Worm (Caenorhabditis elegans): Measurements from ENCODE around the gene osm-12.

Gene osm-12

DNA sequence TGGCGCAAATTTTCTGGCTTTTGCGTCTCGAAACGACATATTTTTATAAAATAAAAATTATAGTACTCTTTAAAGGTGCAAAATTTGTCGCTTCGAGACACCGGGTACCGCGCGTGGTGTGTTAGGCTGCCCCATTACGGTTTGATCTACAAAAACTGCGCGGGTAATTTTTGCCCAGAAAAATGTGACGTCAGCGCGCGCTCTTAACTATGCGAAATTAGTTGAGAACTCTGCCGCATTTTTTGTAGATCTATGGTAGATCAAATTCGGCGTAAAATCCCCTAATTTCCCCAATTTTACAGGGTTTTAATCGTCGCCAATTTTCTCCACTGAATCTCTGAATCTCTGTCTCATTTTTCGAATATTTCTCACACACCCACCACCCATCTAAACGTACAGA, 41.9 kb downstream of the osm-12 start, which contains the start of gene Y75B8A.8:
Gene Y75B8A.8, plus strand, starts transcription at position 301 of the 400 bp plus-strand sequence.
- TF ChIP-seq B0310.2 (tag; optimal IDR thresholded peaks at IDR 0.05) (no peak), pes-1 (GFP tag; IDR thresholded peaks at IDR 0.05) (no peak), hnd-1 (tag; optimal IDR thresholded peaks at IDR 0.05) (no peak), ceh-36 (tag; optimal IDR thresholded peaks at IDR 0.05) (no peak), flt-1 (GFP tag; IDR thresholded peaks at IDR 0.05) (no peak), sea-1 (GFP tag; conservative IDR thresholded peaks at IDR 0.05) (no peak), ama-1 (optimal IDR thresholded peaks at IDR 0.05) (no peak), aly-1 (tag; optimal IDR thresholded peaks at IDR 0.05) (no peak), tra-4 (tag; optimal IDR thresholded peaks at IDR 0.05) (no peak), F13C5.2 (tag; optimal IDR thresholded peaks at IDR 0.05) (no peak), hmbx-1 (tag; optimal IDR thresholded peaks at IDR 0.05) (no peak), hmg-4 (GFP tag; optimal IDR thresholded peaks at IDR 0.05) (no peak), tbx-37 (GFP tag; conservative IDR thresholded peaks at IDR 0.05) (no peak), ets-7 (tag; optimal IDR thresholded peaks at IDR 0.05) (no peak), ceh-13 (GFP tag; optimal IDR thresholded peaks at IDR 0.05) (no peak), tbx-11 (GFP tag; IDR thresholded peaks at IDR 0.05) (no peak), scrt-1 (GFP tag; IDR thresholded peaks at IDR 0.05) (no peak)

DNA sequence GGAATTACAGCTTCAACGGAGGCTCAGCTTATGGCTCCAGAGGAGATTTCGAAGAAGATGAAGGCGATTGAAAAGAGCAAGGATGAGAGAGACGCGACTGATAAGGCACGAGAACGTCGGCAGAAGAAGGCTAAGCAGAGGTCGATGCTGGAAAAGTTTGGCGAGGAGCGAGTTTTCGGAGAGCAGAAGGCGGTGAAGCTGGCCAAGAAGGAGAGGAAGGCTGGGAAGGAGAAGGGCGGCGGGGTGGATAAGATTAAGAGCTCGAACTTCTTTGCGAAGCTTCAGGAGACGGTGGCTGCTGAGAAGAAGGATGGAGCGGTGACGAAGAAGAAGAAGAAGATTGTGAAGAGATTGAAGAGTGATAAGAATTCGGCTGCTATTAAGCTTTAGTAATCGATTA, 43.1 kb downstream of the osm-12 start:
- TF ChIP-seq aly-1 (tag; optimal IDR thresholded peaks at IDR 0.05) = no peak
- no peak for TF ChIP-seq tra-4 (tag; optimal IDR thresholded peaks at IDR 0.05)
- TF ChIP-seq scrt-1 (GFP tag; IDR thresholded peaks at IDR 0.05) = 0 out of 2 replicates have a peak, but pooled peaks have one; percentile 26

ce11 chrIII:12157576-12157975, 44.8 kb downstream of the osm-12 start:
- no peak for TF ChIP-seq pes-1 (GFP tag; IDR thresholded peaks at IDR 0.05)
- TF ChIP-seq ets-7 (tag; optimal IDR thresholded peaks at IDR 0.05) = no peak
- no peak for TF ChIP-seq flt-1 (GFP tag; IDR thresholded peaks at IDR 0.05)
- no peak for TF ChIP-seq aly-1 (tag; optimal IDR thresholded peaks at IDR 0.05)
- no peak for TF ChIP-seq tra-4 (tag; optimal IDR thresholded peaks at IDR 0.05)
- no peak for TF ChIP-seq hmg-4 (GFP tag; optimal IDR thresholded peaks at IDR 0.05)
- no peak for TF ChIP-seq hmbx-1 (tag; optimal IDR thresholded peaks at IDR 0.05)
- TF ChIP-seq hnd-1 (tag; optimal IDR thresholded peaks at IDR 0.05) = no peak
- no peak for TF ChIP-seq B0310.2 (tag; optimal IDR thresholded peaks at IDR 0.05)
- TF ChIP-seq ceh-36 (tag; optimal IDR thresholded peaks at IDR 0.05) = no peak
- TF ChIP-seq sea-1 (GFP tag; conservative IDR thresholded peaks at IDR 0.05) = no peak
- no peak for TF ChIP-seq ama-1 (optimal IDR thresholded peaks at IDR 0.05)
- TF ChIP-seq F13C5.2 (tag; optimal IDR thresholded peaks at IDR 0.05) = no peak
- TF ChIP-seq tbx-11 (GFP tag; IDR thresholded peaks at IDR 0.05) = no peak
- no peak for TF ChIP-seq tbx-37 (GFP tag; conservative IDR thresholded peaks at IDR 0.05)
- TF ChIP-seq ceh-13 (GFP tag; optimal IDR thresholded peaks at IDR 0.05) = no peak

ce11 chrIII:12156582-12156981, 45.8 kb downstream of the osm-12 start:
- TF ChIP-seq sea-1 (GFP tag; conservative IDR thresholded peaks at IDR 0.05) = no peak
- no peak for TF ChIP-seq ama-1 (optimal IDR thresholded peaks at IDR 0.05)
- TF ChIP-seq hmbx-1 (tag; optimal IDR thresholded peaks at IDR 0.05) = no peak
- TF ChIP-seq ceh-36 (tag; optimal IDR thresholded peaks at IDR 0.05) = no peak
- TF ChIP-seq ets-7 (tag; optimal IDR thresholded peaks at IDR 0.05) = no peak
- TF ChIP-seq B0310.2 (tag; optimal IDR thresholded peaks at IDR 0.05) = no peak
- no peak for TF ChIP-seq hmg-4 (GFP tag; optimal IDR thresholded peaks at IDR 0.05)
- no peak for TF ChIP-seq flt-1 (GFP tag; IDR thresholded peaks at IDR 0.05)
- no peak for TF ChIP-seq aly-1 (tag; optimal IDR thresholded peaks at IDR 0.05)

DNA sequence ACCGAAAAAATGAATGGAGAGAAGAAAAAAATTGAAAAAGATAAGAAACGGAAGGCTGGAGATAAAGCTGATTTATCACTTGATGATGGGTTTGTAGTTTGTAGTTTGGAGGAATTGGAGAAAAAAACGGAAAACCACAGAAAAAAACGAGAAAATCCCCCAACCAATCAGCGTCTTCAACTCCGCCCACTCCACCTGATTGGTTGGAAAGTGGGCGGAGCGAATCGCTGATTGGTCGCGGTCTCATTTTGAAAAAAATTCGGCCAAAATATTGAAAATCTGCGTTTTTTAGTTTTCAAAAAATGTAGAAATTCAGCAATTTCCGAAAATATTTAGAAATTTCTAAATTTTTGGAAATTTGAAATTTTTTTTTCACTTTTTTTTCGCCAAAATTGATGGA, 46.6 kb downstream of the osm-12 start:
- TF ChIP-seq tbx-11 (GFP tag; IDR thresholded peaks at IDR 0.05) = no peak
- no peak for TF ChIP-seq B0310.2 (tag; optimal IDR thresholded peaks at IDR 0.05)
- TF ChIP-seq ama-1 (optimal IDR thresholded peaks at IDR 0.05) = no peak
- TF ChIP-seq aly-1 (tag; optimal IDR thresholded peaks at IDR 0.05) = no peak
- TF ChIP-seq ceh-13 (GFP tag; optimal IDR thresholded peaks at IDR 0.05) = no peak
- no peak for TF ChIP-seq tbx-37 (GFP tag; conservative IDR thresholded peaks at IDR 0.05)
- no peak for TF ChIP-seq scrt-1 (GFP tag; IDR thresholded peaks at IDR 0.05)
- TF ChIP-seq hmbx-1 (tag; optimal IDR thresholded peaks at IDR 0.05) = no peak
- TF ChIP-seq flt-1 (GFP tag; IDR thresholded peaks at IDR 0.05) = no peak
- no peak for TF ChIP-seq sea-1 (GFP tag; conservative IDR thresholded peaks at IDR 0.05)
- no peak for TF ChIP-seq ets-7 (tag; optimal IDR thresholded peaks at IDR 0.05)
- no peak for TF ChIP-seq pes-1 (GFP tag; IDR thresholded peaks at IDR 0.05)
- no peak for TF ChIP-seq hnd-1 (tag; optimal IDR thresholded peaks at IDR 0.05)

DNA sequence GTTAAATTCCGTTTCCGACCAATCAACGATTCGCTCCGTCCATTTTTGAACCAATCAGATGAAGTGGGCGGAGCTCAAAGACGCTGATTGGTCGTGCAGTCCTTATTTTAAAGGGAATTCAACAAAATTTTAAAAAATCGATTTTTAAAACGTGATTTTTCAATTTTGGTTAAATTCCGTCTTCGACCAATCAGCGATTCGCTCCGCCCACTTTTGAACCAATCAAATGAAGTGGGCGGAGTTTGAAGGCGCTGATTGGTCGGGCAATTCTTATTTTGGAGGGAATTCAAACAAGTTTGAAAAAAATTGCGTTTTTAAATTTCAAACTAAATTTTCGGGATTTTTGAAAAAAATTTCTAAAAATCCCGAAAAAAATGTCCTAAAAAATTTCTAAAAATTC, 48.8 kb downstream of the osm-12 start:
- no peak for TF ChIP-seq hmg-4 (GFP tag; optimal IDR thresholded peaks at IDR 0.05)
- no peak for TF ChIP-seq pes-1 (GFP tag; IDR thresholded peaks at IDR 0.05)
- TF ChIP-seq ama-1 (optimal IDR thresholded peaks at IDR 0.05) = no peak
- TF ChIP-seq scrt-1 (GFP tag; IDR thresholded peaks at IDR 0.05) = no peak
- TF ChIP-seq sea-1 (GFP tag; conservative IDR thresholded peaks at IDR 0.05) = no peak
- TF ChIP-seq hmbx-1 (tag; optimal IDR thresholded peaks at IDR 0.05) = no peak
- TF ChIP-seq tra-4 (tag; optimal IDR thresholded peaks at IDR 0.05) = no peak
- no peak for TF ChIP-seq tbx-37 (GFP tag; conservative IDR thresholded peaks at IDR 0.05)
- no peak for TF ChIP-seq B0310.2 (tag; optimal IDR thresholded peaks at IDR 0.05)
- no peak for TF ChIP-seq tbx-11 (GFP tag; IDR thresholded peaks at IDR 0.05)
- TF ChIP-seq flt-1 (GFP tag; IDR thresholded peaks at IDR 0.05) = no peak
- no peak for TF ChIP-seq ceh-36 (tag; optimal IDR thresholded peaks at IDR 0.05)
- TF ChIP-seq aly-1 (tag; optimal IDR thresholded peaks at IDR 0.05) = no peak

ce11 chrIII:12152599-12152998, 49.7 kb downstream of the osm-12 start, which contains the start of gene Y75B8A.7:
TSS of gene Y75B8A.7 (plus strand) at chrIII:12152899.
- TF ChIP-seq tbx-11 (GFP tag; IDR thresholded peaks at IDR 0.05) (no peak), B0310.2 (tag; optimal IDR thresholded peaks at IDR 0.05) (no peak), pes-1 (GFP tag; IDR thresholded peaks at IDR 0.05) (no peak), ceh-36 (tag; optimal IDR thresholded peaks at IDR 0.05) (no peak), sea-1 (GFP tag; conservative IDR thresholded peaks at IDR 0.05) (no peak), tra-4 (tag; optimal IDR thresholded peaks at IDR 0.05) (no peak), hmg-4 (GFP tag; optimal IDR thresholded peaks at IDR 0.05) (no peak), scrt-1 (GFP tag; IDR thresholded peaks at IDR 0.05) (no peak), ets-7 (tag; optimal IDR thresholded peaks at IDR 0.05) (no peak), ceh-13 (GFP tag; optimal IDR thresholded peaks at IDR 0.05) (no peak), flt-1 (GFP tag; IDR thresholded peaks at IDR 0.05) (no peak), hmbx-1 (tag; optimal IDR thresholded peaks at IDR 0.05) (no peak), ama-1 (optimal IDR thresholded peaks at IDR 0.05) (no peak), tbx-37 (GFP tag; conservative IDR thresholded peaks at IDR 0.05) (no peak), hnd-1 (tag; optimal IDR thresholded peaks at IDR 0.05) (no peak), F13C5.2 (tag; optimal IDR thresholded peaks at IDR 0.05) (no peak), aly-1 (tag; optimal IDR thresholded peaks at IDR 0.05) (no peak)
